Worm (Caenorhabditis elegans) whole organism, young adult: ENCODE results near the gene htp-2.

Experiments
- B0019.2 ChIP-seq: fragments of 200-800 bp; sonication (Bioruptor generic); conservative IDR thresholded peaks from 2 replicates; pipeline ENCODE4 v1.3.6; 2022; ENCODE audit warnings: missing genetic modification reagents, missing genetic modification characterization, missing compliant biosample characterization
- B0035.1 ChIP-seq: sonication (generic microtip); optimal IDR thresholded peaks from 2 replicates; lab custom pipeline; 2016; ENCODE audit warnings: missing genetic modification characterization, mild to moderate bottlenecking, missing compliant biosample characterization, missing genotype, missing genetic modification reagents
- C06A6.2 ChIP-seq: fragments of 200-800 bp; sonication (Bioruptor generic); conservative IDR thresholded peaks from 2 replicates; pipeline ENCODE4 v1.3.6; 2022; ENCODE audit warnings: missing genetic modification characterization, missing compliant biosample characterization
- C17E4.6 ChIP-seq: fragments of 200-800 bp; sonication (Bioruptor generic); IDR thresholded peaks from 2 replicates; pipeline ENCODE4 v1.3.6; 2022; ENCODE audit warnings: missing genetic modification reagents, missing genetic modification characterization, missing compliant biosample characterization
- D2030.7 ChIP-seq: fragments of 200-800 bp; sonication (Bioruptor generic); IDR thresholded peaks from 2 replicates; pipeline ENCODE4 v1.3.6; 2022; ENCODE audit warnings: missing genetic modification reagents, missing genetic modification characterization, missing compliant biosample characterization
- F33H1.4 ChIP-seq: fragments of 200-800 bp; sonication (Bioruptor generic); IDR thresholded peaks from 2 replicates; pipeline ENCODE4 v1.3.6; 2022; ENCODE audit warnings: missing genetic modification reagents, missing genetic modification characterization, missing compliant biosample characterization
- F55B11.4 ChIP-seq: sonication (generic microtip); optimal IDR thresholded peaks from 2 replicates; lab custom pipeline; 2016; ENCODE audit warnings: missing compliant biosample characterization, missing genetic modification characterization, borderline replicate concordance; ENCODE audit not compliant: insufficient read depth
- T07F8.4 ChIP-seq: sonication (generic microtip); optimal IDR thresholded peaks from 2 replicates; lab custom pipeline; 2016; ENCODE audit warnings: mild to moderate bottlenecking, missing genetic modification characterization, moderate library complexity, missing compliant biosample characterization
- Y53G8AR.9 ChIP-seq: fragments of 200-800 bp; sonication (Bioruptor generic); conservative IDR thresholded peaks from 2 replicates; pipeline ENCODE4 v1.3.6; 2022; ENCODE audit warnings: missing genetic modification reagents, missing genetic modification characterization, missing compliant biosample characterization
- aptf-3 ChIP-seq: fragments of 200-800 bp; sonication (Bioruptor generic); IDR thresholded peaks from 2 replicates; pipeline ENCODE4 v1.3.6; 2022; ENCODE audit warnings: missing genetic modification characterization, missing compliant biosample characterization
- athp-1 ChIP-seq: sonication (generic microtip); optimal IDR thresholded peaks from 2 replicates; lab custom pipeline; 2017; ENCODE audit warnings: mild to moderate bottlenecking, missing genetic modification characterization, missing compliant biosample characterization
- attf-6 ChIP-seq: fragments of 200-800 bp; sonication (Bioruptor generic); IDR thresholded peaks from 2 replicates; pipeline ENCODE4 v1.3.6; 2022; ENCODE audit warnings: missing genetic modification reagents, missing genetic modification characterization, missing compliant biosample characterization
- bed-1 ChIP-seq: fragments of 200-800 bp; sonication (Bioruptor generic); IDR thresholded peaks from 2 replicates; pipeline ENCODE4 v1.3.6; 2022; ENCODE audit warnings: missing genetic modification reagents, missing genetic modification characterization, missing compliant biosample characterization
- cebp-1 ChIP-seq, 2 experiments: fragments of 200-800 bp in 1 of 2; sonication (Bioruptor generic) in 1 of 2; sonication (generic microtip) in 1 of 2; IDR thresholded peaks in 1 of 2; optimal IDR thresholded peaks in 1 of 2; 2 replicates each; pipeline versions ENCODE4 v1.3.6 to Lab custom; 2017 to 2022; ENCODE audit warnings: missing compliant biosample characterization in 2 of 2, missing genetic modification characterization in 2 of 2, mild to moderate bottlenecking in 1 of 2, missing genetic modification reagents in 1 of 2, moderate library complexity in 1 of 2
- cebp-2 ChIP-seq: fragments of 200-800 bp; sonication (Bioruptor generic); IDR thresholded peaks from 2 replicates; pipeline ENCODE4 v1.3.6; 2022; ENCODE audit warnings: missing genetic modification characterization, missing compliant biosample characterization
- ceh-79 ChIP-seq: sonication (generic microtip); optimal IDR thresholded peaks from 2 replicates; lab custom pipeline; 2017; ENCODE audit warnings: mild to moderate bottlenecking, missing genetic modification characterization, missing compliant biosample characterization
- efl-1 ChIP-seq: fragments of 150-350 bp; optimal IDR thresholded peaks from 2 replicates; lab custom pipeline; 2014; ENCODE audit warnings: missing biosample characterization, missing genetic modification reagents, missing genetic modification characterization
- egl-18 ChIP-seq: fragments of 200-800 bp; sonication (Bioruptor generic); IDR thresholded peaks from 2 replicates; pipeline ENCODE4 v1.3.6; 2022; ENCODE audit warnings: missing genetic modification reagents, missing genetic modification characterization, missing compliant biosample characterization
- egrh-3 ChIP-seq: fragments of 200-800 bp; sonication (Bioruptor generic); IDR thresholded peaks from 2 replicates; pipeline ENCODE4 v1.3.6; 2022; ENCODE audit warnings: missing genetic modification reagents, missing genetic modification characterization, missing compliant biosample characterization
- ets-4 ChIP-seq: fragments of 200-800 bp; sonication (Bioruptor generic); optimal IDR thresholded peaks from 2 replicates; lab custom pipeline; 2018; ENCODE audit warnings: mild to moderate bottlenecking, missing genetic modification characterization, missing compliant biosample characterization
- fkh-3 ChIP-seq: sonication (generic microtip); optimal IDR thresholded peaks from 2 replicates; lab custom pipeline; 2016; ENCODE audit warnings: mild to moderate bottlenecking, missing genetic modification characterization, missing compliant biosample characterization
- gei-17 ChIP-seq: fragments of 200-800 bp; sonication (Bioruptor generic); optimal IDR thresholded peaks from 2 replicates; lab custom pipeline; 2018; ENCODE audit warnings: mild to moderate bottlenecking, missing genetic modification characterization, missing compliant biosample characterization
- him-1 ChIP-seq: sonication (generic microtip); optimal IDR thresholded peaks from 2 replicates; lab custom pipeline; 2016; ENCODE audit warnings: missing genotype, missing genetic modification reagents, missing genetic modification characterization, missing compliant biosample characterization
- hmg-20 ChIP-seq: fragments of 200-800 bp; sonication (Bioruptor generic); IDR thresholded peaks from 2 replicates; pipeline ENCODE4 v1.3.6; 2022; ENCODE audit warnings: missing genetic modification reagents, missing genetic modification characterization, missing compliant biosample characterization
- hrde-1 ChIP-seq: sonication (generic microtip); optimal IDR thresholded peaks from 2 replicates; lab custom pipeline; 2016; ENCODE audit warnings: missing genetic modification characterization, mild to moderate bottlenecking, missing compliant biosample characterization, moderate library complexity, missing genotype, missing genetic modification reagents, borderline replicate concordance
- hsf-1 ChIP-seq: fragments of 200-800 bp; sonication (Bioruptor generic); IDR thresholded peaks from 2 replicates; pipeline ENCODE4 v1.3.6; 2022; ENCODE audit warnings: missing genetic modification reagents, missing genetic modification characterization, missing compliant biosample characterization
- let-526 ChIP-seq: fragments of 200-800 bp; sonication (Bioruptor generic); IDR thresholded peaks from 2 replicates; pipeline ENCODE4 v1.3.6; 2022; ENCODE audit warnings: missing genetic modification reagents, missing genetic modification characterization, missing compliant biosample characterization
- lin-40 ChIP-seq: sonication (generic microtip); optimal IDR thresholded peaks from 2 replicates; lab custom pipeline; 2016; ENCODE audit warnings: missing genetic modification characterization, mild to moderate bottlenecking, missing compliant biosample characterization, missing genotype, missing genetic modification reagents
- lir-1 ChIP-seq: fragments of 200-800 bp; sonication (Bioruptor generic); conservative IDR thresholded peaks from 2 replicates; pipeline ENCODE4 v1.3.6; 2022; ENCODE audit warnings: missing genetic modification reagents, missing genetic modification characterization, missing compliant biosample characterization
- lsl-1 ChIP-seq: fragments of 200-800 bp; sonication (Bioruptor generic); optimal IDR thresholded peaks from 2 replicates; lab custom pipeline; 2018; ENCODE audit warnings: mild to moderate bottlenecking, missing genetic modification characterization, moderate library complexity, missing compliant biosample characterization
- madf-3 ChIP-seq: fragments of 200-800 bp; sonication (Bioruptor generic); IDR thresholded peaks from 2 replicates; pipeline ENCODE4 v1.3.6; 2022; ENCODE audit warnings: missing genetic modification reagents, missing genetic modification characterization, missing compliant biosample characterization
- madf-6 ChIP-seq: fragments of 200-800 bp; sonication (Bioruptor generic); IDR thresholded peaks from 2 replicates; pipeline ENCODE4 v1.3.6; 2022; ENCODE audit warnings: missing genetic modification reagents, missing genetic modification characterization, missing compliant biosample characterization
- nfya-2 ChIP-seq: fragments of 200-800 bp; sonication (Bioruptor generic); IDR thresholded peaks from 2 replicates; pipeline ENCODE4 v1.3.6; 2022; ENCODE audit warnings: missing genetic modification reagents, missing genetic modification characterization, missing compliant biosample characterization
- nhr-120 ChIP-seq: fragments of 200-800 bp; sonication (Bioruptor generic); IDR thresholded peaks from 2 replicates; pipeline ENCODE4 v1.3.6; 2022; ENCODE audit warnings: missing genetic modification characterization, missing compliant biosample characterization
- pbrm-1 ChIP-seq: fragments of 200-800 bp; sonication (Bioruptor generic); IDR thresholded peaks from 2 replicates; pipeline ENCODE4 v1.3.6; 2022; ENCODE audit warnings: missing genetic modification reagents, missing genetic modification characterization, missing compliant biosample characterization
- pha-4 ChIP-seq: fragments of 150-350 bp; sonication (generic microtip); optimal IDR thresholded peaks from 2 replicates; lab custom pipeline; 2014; ENCODE audit warnings: missing biosample characterization, missing genetic modification reagents, missing genetic modification characterization
- rcor-1 ChIP-seq: fragments of 200-800 bp; sonication (Bioruptor generic); IDR thresholded peaks from 2 replicates; pipeline ENCODE4 v1.3.6; 2022; ENCODE audit warnings: missing genetic modification reagents, missing genetic modification characterization, missing compliant biosample characterization
- repo-1 ChIP-seq: sonication (generic microtip); optimal IDR thresholded peaks from 2 replicates; lab custom pipeline; 2017; ENCODE audit warnings: mild to moderate bottlenecking, missing genetic modification characterization, missing compliant biosample characterization
- sea-2 ChIP-seq: fragments of 200-800 bp; sonication (Bioruptor generic); IDR thresholded peaks from 2 replicates; pipeline ENCODE4 v1.3.6; 2022; ENCODE audit warnings: missing genetic modification characterization, missing compliant biosample characterization
- snpc-1.1 ChIP-seq: sonication (generic microtip); optimal IDR thresholded peaks from 2 replicates; lab custom pipeline; 2017; ENCODE audit warnings: missing genetic modification characterization, mild to moderate bottlenecking, missing compliant biosample characterization, antibody characterized with exemption, moderate library complexity, missing genotype, missing genetic modification reagents; ENCODE audit not compliant: insufficient read depth
- snpc-1.3 ChIP-seq: sonication (generic microtip); optimal IDR thresholded peaks from 2 replicates; lab custom pipeline; 2017; ENCODE audit warnings: missing genetic modification characterization, mild to moderate bottlenecking, missing compliant biosample characterization, antibody characterized with exemption, moderate library complexity, missing genotype, missing genetic modification reagents; ENCODE audit not compliant: insufficient read depth
- snpc-3.4 ChIP-seq: sonication (generic microtip); optimal IDR thresholded peaks from 2 replicates; lab custom pipeline; 2017; ENCODE audit warnings: missing genetic modification characterization, mild to moderate bottlenecking, missing compliant biosample characterization, antibody characterized with exemption, moderate library complexity, missing genotype, missing genetic modification reagents
- snpc-4 ChIP-seq, 5 experiments: fragments of 150-350 bp in 1 of 5; sonication (generic microtip) in 4 of 5; optimal IDR thresholded peaks; 2 replicates each; lab custom pipeline; 2014 to 2018; ENCODE audit warnings: missing genetic modification characterization in 5 of 5, missing biosample characterization in 3 of 5, antibody characterized with exemption in 2 of 5, mild to moderate bottlenecking in 2 of 5, missing compliant biosample characterization in 2 of 5, missing genotype in 2 of 5, moderate library complexity in 2 of 5, missing genetic modification reagents in 1 of 5
- tbp1 ChIP-seq: fragments of 200-800 bp; sonication (Bioruptor generic); optimal IDR thresholded peaks from 2 replicates; lab custom pipeline; 2018; ENCODE audit warnings: mild to moderate bottlenecking, missing genetic modification characterization, missing compliant biosample characterization
- zfh-2 ChIP-seq: fragments of 200-800 bp; sonication (Bioruptor generic); conservative IDR thresholded peaks from 2 replicates; pipeline ENCODE4 v1.3.6; 2022; ENCODE audit warnings: missing genetic modification reagents, missing genetic modification characterization, missing compliant biosample characterization
- ztf-18 ChIP-seq: sonication (generic microtip); optimal IDR thresholded peaks from 2 replicates; lab custom pipeline; 2016; ENCODE audit warnings: missing genotype, mild to moderate bottlenecking, missing genetic modification characterization, missing compliant biosample characterization
- ztf-28 ChIP-seq: fragments of 200-800 bp; sonication (Bioruptor generic); IDR thresholded peaks from 2 replicates; pipeline ENCODE4 v1.3.6; 2022; ENCODE audit warnings: missing genetic modification reagents, missing genetic modification characterization, missing compliant biosample characterization

Gene htp-2

DNA sequence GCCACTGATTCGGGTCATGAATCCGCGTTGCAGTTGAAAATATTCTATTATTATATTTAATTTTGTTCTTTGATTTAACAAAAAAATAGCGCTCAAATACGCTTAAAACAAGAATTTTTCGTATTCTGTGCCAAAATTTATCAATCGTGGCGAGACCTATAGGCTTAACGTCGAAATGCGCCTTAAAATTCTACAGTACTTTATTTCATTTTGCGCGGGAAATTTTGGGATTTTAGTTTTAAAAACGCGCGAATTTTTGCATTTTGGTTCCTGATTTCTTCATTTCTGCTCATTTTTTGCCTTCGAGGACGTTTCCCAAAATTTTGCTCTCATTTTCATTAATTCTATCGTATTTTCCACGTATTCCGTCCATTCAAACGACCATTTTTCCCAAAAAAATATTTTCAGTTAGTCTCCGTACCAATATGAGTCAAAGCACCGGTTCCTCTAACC, 1.9 kb downstream of the htp-2 start, which contains the start of gene puf-11:
TSS of gene puf-11 (plus strand) at position 403 of the 453 bp plus-strand sequence.
- no peak for TF ChIP-seq cebp-2
- TF ChIP-seq hrde-1, result peak; percentile 86
- TF ChIP-seq pbrm-1 (GFP tag; lab: Robert Waterston, UW), result 0 out of 2 replicates have a peak, but pooled peaks have one; percentile 37
- TF ChIP-seq hmg-20, result no peak
- no peak for TF ChIP-seq aptf-3 (GFP tag; lab: Robert Waterston, UW)
- peak; percentile 79; the same call in 1 of the 2 replicates for TF ChIP-seq attf-6
- TF ChIP-seq rcor-1 (GFP tag; lab: Robert Waterston, UW), result peak; percentile 82
- TF ChIP-seq let-526 (GFP tag; lab: Robert Waterston, UW), result no peak
- peak; percentile 78 for TF ChIP-seq athp-1 (tag; lab: Kevin White, UChicago)
- TF ChIP-seq Y53G8AR.9 (GFP tag; lab: Robert Waterston, UW), result 0 out of 2 replicates have a peak, but pooled peaks have one; percentile 19
- TF ChIP-seq ztf-18 (tag; lab: Kevin White, UChicago), result no peak
- TF ChIP-seq madf-3 (GFP tag; lab: Robert Waterston, UW), result no peak
- peak; percentile 28 for TF ChIP-seq him-1 (tag; lab: Kevin White, UChicago)
- no peak for TF ChIP-seq lir-1 (GFP tag; lab: Robert Waterston, UW)
- no peak for TF ChIP-seq F55B11.4 (tag; lab: Kevin White, UChicago)
- TF ChIP-seq nhr-120, result no peak
- TF ChIP-seq D2030.7 (GFP tag; lab: Robert Waterston, UW), result peak; percentile 94
- no peak for TF ChIP-seq ets-4 (GFP tag; lab: Kevin White, UChicago)
- TF ChIP-seq C17E4.6 (GFP tag; lab: Robert Waterston, UW), result peak; percentile 64
- peak; percentile 68 for TF ChIP-seq snpc-1.1 (tag; lab: Kevin White, UChicago)
- TF ChIP-seq snpc-1.3 (tag; lab: Kevin White, UChicago), result peak; percentile 88
- no peak for TF ChIP-seq fkh-3
- no peak for TF ChIP-seq gei-17 (GFP tag; lab: Kevin White, UChicago)
- no peak for TF ChIP-seq bed-1 (GFP tag; lab: Robert Waterston, UW)
- peak; percentile 97 for TF ChIP-seq efl-1 (GFP tag; lab: Kevin White, UChicago)
- no peak for TF ChIP-seq ztf-28 (GFP tag; lab: Robert Waterston, UW)
- TF ChIP-seq lin-40 (tag; lab: Kevin White, UChicago), result no peak
- TF ChIP-seq T07F8.4 (tag; lab: Kevin White, UChicago), result no peak
- no peak for TF ChIP-seq nfya-2 (GFP tag; lab: Robert Waterston, UW)
- no peak for TF ChIP-seq cebp-1 (GFP tag; IDR thresholded peaks at IDR 0.05; lab: Robert Waterston, UW)
- TF ChIP-seq cebp-1 (tag; optimal IDR thresholded peaks at IDR 0.05; lab: Kevin White, UChicago), result no peak
- TF ChIP-seq B0019.2 (GFP tag; lab: Robert Waterston, UW), result peak; percentile 78
- TF ChIP-seq snpc-3.4, result peak; percentile 74
- TF ChIP-seq B0035.1, result no peak
- TF ChIP-seq C06A6.2 (GFP tag; lab: Robert Waterston, UW), result no peak
- no peak for TF ChIP-seq repo-1
- peak; percentile 67 for TF ChIP-seq tbp1 (GFP tag; lab: Kevin White, UChicago)
- peak; percentile 98 for TF ChIP-seq lsl-1
- TF ChIP-seq pha-4, result no peak
- no peak for TF ChIP-seq ceh-79 (tag; lab: Kevin White, UChicago)
- TF ChIP-seq egrh-3, result no peak
- peak; percentile 83 for TF ChIP-seq hsf-1 (GFP tag; lab: Robert Waterston, UW)
- TF ChIP-seq sea-2 (GFP tag; lab: Robert Waterston, UW), result no peak
- TF ChIP-seq snpc-4 (GFP tag; optimal IDR thresholded peaks at IDR 0.05; lab: Kevin White, UChicago), result peak; percentile 72
- TF ChIP-seq snpc-4 (tag; optimal IDR thresholded peaks at IDR 0.05; lab: Kevin White, UChicago), result peak; percentile 44 to 91 (median 88)
- no peak for TF ChIP-seq zfh-2 (GFP tag; lab: Robert Waterston, UW)
- TF ChIP-seq madf-6 (GFP tag; lab: Robert Waterston, UW), result peak; percentile 98
- no peak for TF ChIP-seq egl-18 (GFP tag; lab: Robert Waterston, UW)
- peak; percentile 98 for TF ChIP-seq F33H1.4 (GFP tag; lab: Robert Waterston, UW)
